Fruit fly (Drosophila melanogaster) whole organism, embryonic: ENCODE results near the gene Hrs.

Experiments
- Antp ChIP-seq: fragments of 200-800 bp; sonication (Bioruptor generic); optimal IDR thresholded peaks from 3 replicates; lab custom pipeline; 2016; ENCODE audit warnings: missing biosample characterization, missing genetic modification characterization
- Atf6 ChIP-seq: fragments of 200-800 bp; sonication (Bioruptor generic); IDR thresholded peaks from 2 replicates; pipeline ENCODE4 v1.3.6; 2022; ENCODE audit warnings: missing biosample characterization, missing genetic modification characterization
- B-H1 ChIP-seq: fragments of 200-800 bp; sonication (Bioruptor generic); IDR thresholded peaks from 3 replicates; pipeline ENCODE4 v1.3.6; 2022; ENCODE audit warnings: missing biosample characterization, missing genetic modification characterization
- CG10366 ChIP-seq: fragments of 200-800 bp; sonication (Bioruptor generic); IDR thresholded peaks from 2 replicates; pipeline ENCODE4 v1.3.6; 2022; ENCODE audit warnings: missing biosample characterization, missing genetic modification characterization
- CG12155 ChIP-seq: fragments of 200-800 bp; sonication (Bioruptor generic); optimal IDR thresholded peaks from 3 replicates; lab custom pipeline; 2016; ENCODE audit warnings: missing biosample characterization, missing genetic modification characterization
- CG12744 ChIP-seq: fragments of 200-800 bp; sonication (Bioruptor generic); optimal IDR thresholded peaks from 2 replicates; lab custom pipeline; 2016; ENCODE audit warnings: missing biosample characterization, missing genetic modification characterization
- CG13287 ChIP-seq: fragments of 200-800 bp; sonication (Bioruptor generic); IDR thresholded peaks from 2 replicates; pipeline ENCODE4 v1.3.6; 2022; ENCODE audit warnings: missing biosample characterization, missing genetic modification characterization; ENCODE audit not compliant: partially characterized antibody
- CG13775 ChIP-seq: fragments of 200-800 bp; sonication (Bioruptor generic); optimal IDR thresholded peaks from 3 replicates; lab custom pipeline; 2017; ENCODE audit warnings: missing biosample characterization, mild to moderate bottlenecking, missing genetic modification characterization
- CG15011 ChIP-seq: fragments of 200-800 bp; sonication (Bioruptor generic); optimal IDR thresholded peaks from 3 replicates; lab custom pipeline; 2018; ENCODE audit warnings: missing biosample characterization, mild to moderate bottlenecking, missing genetic modification characterization
- CG1529 ChIP-seq: fragments of 200-800 bp; sonication (Bioruptor generic); optimal IDR thresholded peaks from 3 replicates; lab custom pipeline; 2018; ENCODE audit warnings: missing biosample characterization, missing genetic modification characterization
- CG15601 ChIP-seq: fragments of 200-800 bp; sonication (Bioruptor generic); optimal IDR thresholded peaks from 3 replicates; lab custom pipeline; 2019; ENCODE audit warnings: missing biosample characterization, mild to moderate bottlenecking, missing genetic modification characterization, moderate library complexity
- CG15696 ChIP-seq: fragments of 200-800 bp; sonication (Bioruptor generic); optimal IDR thresholded peaks from 2 replicates; lab custom pipeline; 2019; ENCODE audit warnings: missing biosample characterization, mild to moderate bottlenecking, missing genetic modification characterization, moderate library complexity
- CG1603 ChIP-seq: fragments of 200-800 bp; sonication (Bioruptor generic); optimal IDR thresholded peaks from 2 replicates; lab custom pipeline; 2019; ENCODE audit warnings: missing biosample characterization, mild to moderate bottlenecking, missing genetic modification characterization, moderate library complexity
- CG17802 ChIP-seq: fragments of 200-800 bp; sonication (Bioruptor generic); optimal IDR thresholded peaks from 2 replicates; lab custom pipeline; 2018; ENCODE audit warnings: missing biosample characterization, mild to moderate bottlenecking, missing genetic modification characterization, moderate library complexity
- CG30020 ChIP-seq: fragments of 200-800 bp; optimal IDR thresholded peaks from 2 replicates; lab custom pipeline; 2019; ENCODE audit warnings: missing biosample characterization, mild to moderate bottlenecking, missing genetic modification characterization, moderate library complexity
- CG42726 ChIP-seq: fragments of 200-800 bp; sonication (Bioruptor generic); IDR thresholded peaks from 2 replicates; pipeline ENCODE4 v1.3.6; 2022; ENCODE audit warnings: missing biosample characterization, missing genetic modification characterization; ENCODE audit not compliant: partially characterized antibody
- CG4707 ChIP-seq: fragments of 200-800 bp; sonication (Bioruptor generic); optimal IDR thresholded peaks from 2 replicates; lab custom pipeline; 2018; ENCODE audit warnings: missing biosample characterization, mild to moderate bottlenecking, missing genetic modification characterization, moderate library complexity
- CG5245 ChIP-seq: fragments of 200-800 bp; sonication (Bioruptor generic); optimal IDR thresholded peaks from 3 replicates; lab custom pipeline; 2016; ENCODE audit warnings: missing biosample characterization, missing genetic modification characterization
- CG6254 ChIP-seq: fragments of 200-800 bp; sonication (Bioruptor generic); optimal IDR thresholded peaks from 3 replicates; lab custom pipeline; 2017; ENCODE audit warnings: mild to moderate bottlenecking, missing biosample characterization, missing genetic modification reagents, missing genetic modification characterization
- CG7556 ChIP-seq: fragments of 200-800 bp; sonication (Bioruptor generic); optimal IDR thresholded peaks from 2 replicates; lab custom pipeline; 2017; ENCODE audit warnings: missing biosample characterization, mild to moderate bottlenecking, missing genetic modification characterization
- CG7928 ChIP-seq: fragments of 200-800 bp; sonication (Bioruptor generic); optimal IDR thresholded peaks from 2 replicates; lab custom pipeline; 2017; ENCODE audit warnings: missing biosample characterization, mild to moderate bottlenecking, missing genetic modification characterization
- E2f2 ChIP-seq: fragments of 200-800 bp; sonication (Bioruptor generic); IDR thresholded peaks from 2 replicates; pipeline ENCODE4 v1.3.6; 2022; ENCODE audit warnings: missing biosample characterization, missing genetic modification characterization
- Eip74EF ChIP-seq, 2 experiments: fragments of 200-800 bp in 1 of 2; fragments of >200 bp in 1 of 2; sonication (Bioruptor generic) in 1 of 2; optimal IDR thresholded peaks; 2 replicates each; lab custom pipeline; 2017 to 2019; ENCODE audit warnings: missing biosample characterization in 2 of 2, missing genetic modification characterization in 2 of 2, mild to moderate bottlenecking in 1 of 2, moderate library complexity in 1 of 2
- Fer1 ChIP-seq: fragments of 200-800 bp; sonication (Bioruptor generic); optimal IDR thresholded peaks from 2 replicates; lab custom pipeline; 2017; ENCODE audit warnings: missing biosample characterization, mild to moderate bottlenecking, missing genetic modification characterization
- HmgD ChIP-seq: fragments of 200-800 bp; sonication (Bioruptor generic); optimal IDR thresholded peaks from 3 replicates; lab custom pipeline; 2016; ENCODE audit warnings: missing biosample characterization, missing genetic modification characterization
- Hmr ChIP-seq: fragments of 200-800 bp; sonication (Bioruptor generic); optimal IDR thresholded peaks from 3 replicates; lab custom pipeline; 2017; ENCODE audit warnings: mild to moderate bottlenecking, missing biosample characterization, missing genetic modification reagents, missing genetic modification characterization
- Hr3 ChIP-seq: fragments of 200-800 bp; sonication (Bioruptor generic); optimal IDR thresholded peaks from 3 replicates; lab custom pipeline; 2016; ENCODE audit warnings: missing biosample characterization, missing genetic modification characterization
- bowl ChIP-seq: fragments of 200-800 bp; sonication (Bioruptor generic); IDR thresholded peaks from 2 replicates; pipeline ENCODE4 v1.3.6; 2022; ENCODE audit warnings: missing biosample characterization, missing genetic modification characterization
- chif ChIP-seq, 2 experiments: fragments of 200-800 bp; sonication (Bioruptor generic); optimal IDR thresholded peaks; 3 replicates each; lab custom pipeline; 2016; ENCODE audit warnings: missing biosample characterization in 2 of 2, missing genetic modification characterization in 2 of 2
- chn ChIP-seq: fragments of 200-800 bp; sonication (Bioruptor generic); optimal IDR thresholded peaks from 2 replicates; lab custom pipeline; 2016; ENCODE audit warnings: missing biosample characterization, missing genetic modification characterization
- cwo ChIP-seq: fragments of 200-800 bp; sonication (Bioruptor generic); optimal IDR thresholded peaks from 3 replicates; lab custom pipeline; 2017; ENCODE audit warnings: missing biosample characterization, missing genetic modification characterization, mild to moderate bottlenecking, moderate library complexity, missing genetic modification reagents
- ewg ChIP-seq: fragments of 200-800 bp; sonication (Bioruptor generic); optimal IDR thresholded peaks from 3 replicates; lab custom pipeline; 2017; ENCODE audit warnings: mild to moderate bottlenecking, missing biosample characterization, missing genetic modification reagents, missing genetic modification characterization
- hbn ChIP-seq: fragments of 200-800 bp; sonication (Bioruptor generic); IDR thresholded peaks from 2 replicates; pipeline ENCODE4 v1.3.6; 2022; ENCODE audit warnings: missing biosample characterization, missing genetic modification characterization; ENCODE audit not compliant: partially characterized antibody
- insv ChIP-seq, 2 experiments: fragments of 200-800 bp; sonication (Bioruptor generic); optimal IDR thresholded peaks; 3 replicates each; lab custom pipeline; 2016 to 2018; ENCODE audit warnings: missing biosample characterization in 2 of 2, missing genetic modification characterization in 2 of 2
- jumu ChIP-seq: fragments of 200-800 bp; sonication (Bioruptor generic); optimal IDR thresholded peaks from 3 replicates; lab custom pipeline; 2016; ENCODE audit warnings: missing biosample characterization, missing genetic modification characterization
- kah ChIP-seq: fragments of 200-800 bp; sonication (Bioruptor generic); optimal IDR thresholded peaks from 2 replicates; lab custom pipeline; 2018; ENCODE audit warnings: missing biosample characterization, mild to moderate bottlenecking, missing genetic modification characterization
- knrl ChIP-seq: fragments of 200-800 bp; sonication (Bioruptor generic); IDR thresholded peaks from 3 replicates; pipeline ENCODE4 v1.3.6; 2022; ENCODE audit warnings: missing biosample characterization, missing genetic modification characterization; ENCODE audit not compliant: partially characterized antibody
- lab ChIP-seq: fragments of 200-800 bp; sonication (Bioruptor generic); optimal IDR thresholded peaks from 3 replicates; lab custom pipeline; 2017; ENCODE audit warnings: missing biosample characterization, missing genetic modification characterization, mild to moderate bottlenecking, moderate library complexity, missing genetic modification reagents
- mld ChIP-seq: fragments of 200-800 bp; sonication (Bioruptor generic); IDR thresholded peaks from 3 replicates; pipeline ENCODE4 v1.3.6; 2022; ENCODE audit warnings: missing biosample characterization, missing genetic modification characterization; ENCODE audit not compliant: partially characterized antibody
- nom ChIP-seq: fragments of 200-800 bp; sonication (Bioruptor generic); optimal IDR thresholded peaks from 2 replicates; lab custom pipeline; 2017; ENCODE audit warnings: missing biosample characterization, missing genetic modification characterization, mild to moderate bottlenecking, moderate library complexity, missing genetic modification reagents
- pzg ChIP-seq: fragments of 200-800 bp; sonication (Bioruptor generic); optimal IDR thresholded peaks from 3 replicates; lab custom pipeline; 2018; ENCODE audit warnings: missing biosample characterization, mild to moderate bottlenecking, missing genetic modification characterization, moderate library complexity
- sim ChIP-seq: fragments of 200-800 bp; sonication (Bioruptor generic); IDR thresholded peaks from 2 replicates; pipeline ENCODE4 v1.3.6; 2022; ENCODE audit warnings: missing biosample characterization, missing genetic modification characterization
- slbo ChIP-seq: fragments of 200-800 bp; sonication (Bioruptor generic); IDR thresholded peaks from 2 replicates; pipeline ENCODE4 v1.3.6; 2022; ENCODE audit warnings: missing biosample characterization, missing genetic modification characterization
- toy ChIP-seq: fragments of 200-800 bp; sonication (Bioruptor generic); IDR thresholded peaks from 2 replicates; pipeline ENCODE4 v1.3.6; 2022; ENCODE audit warnings: missing biosample characterization, missing genetic modification characterization
- trh ChIP-seq: fragments of 200-800 bp; sonication (Bioruptor generic); optimal IDR thresholded peaks from 2 replicates; lab custom pipeline; 2016; ENCODE audit warnings: missing biosample characterization, missing genetic modification characterization
- vfl ChIP-seq: fragments of 200-800 bp; sonication (Bioruptor generic); optimal IDR thresholded peaks from 2 replicates; lab custom pipeline; 2016; ENCODE audit warnings: missing biosample characterization, missing genetic modification characterization
- wor ChIP-seq: fragments of 200-800 bp; sonication (Bioruptor generic); IDR thresholded peaks from 2 replicates; pipeline ENCODE4 v1.3.6; 2022; ENCODE audit warnings: missing biosample characterization, missing genetic modification characterization
- zen2 ChIP-seq: fragments of 200-800 bp; sonication (Bioruptor generic); IDR thresholded peaks from 3 replicates; pipeline ENCODE4 v1.3.6; 2022; ENCODE audit warnings: missing biosample characterization, missing genetic modification characterization; ENCODE audit not compliant: partially characterized antibody

The Hrs gene

dm6 chr2L:2731370-2732138, 8.2 kb upstream of the Hrs start (continued):
- TF ChIP-seq sim (GFP tag; lab: Robert Waterston, UW) (no peak), pzg (GFP tag; lab: Kevin White, UChicago) (no peak), wor (GFP tag; lab: Robert Waterston, UW) (no peak), insv (GFP tag; optimal IDR thresholded peaks at IDR 0.05; lab: Kevin White, UChicago) (no peak), hbn (GFP tag; lab: Robert Waterston, UW) (no peak), CG7556 (GFP tag; lab: Kevin White, UChicago) (peak; percentile 25), Atf6 (GFP tag; lab: Robert Waterston, UW) (no peak), zen2 (GFP tag; lab: Robert Waterston, UW) (no peak), HmgD (GFP tag; lab: Kevin White, UChicago) (no peak), trh (GFP tag; lab: Kevin White, UChicago) (peak; percentile 44), Hr3 (peak; percentile 10), mld (GFP tag; lab: Robert Waterston, UW) (no peak), CG13775 (GFP tag; lab: Kevin White, UChicago) (no peak), CG30020 (tag; lab: Kevin White, UChicago) (no peak), E2f2 (no peak; the same call in 1 of the 2 replicates), ewg (no peak), CG4707 (GFP tag; lab: Kevin White, UChicago) (no peak), cwo (GFP tag; lab: Kevin White, UChicago) (no peak), CG15011 (GFP tag; lab: Kevin White, UChicago) (no peak), CG13287 (no peak), chn (GFP tag; lab: Kevin White, UChicago) (no peak), B-H1 (GFP tag; lab: Robert Waterston, UW) (no peak), vfl (GFP tag; lab: Kevin White, UChicago) (no peak), knrl (GFP tag; lab: Robert Waterston, UW) (no peak), CG5245 (GFP tag; lab: Kevin White, UChicago) (no peak), kah (GFP tag; lab: Kevin White, UChicago) (no peak), toy (GFP tag; lab: Robert Waterston, UW) (no peak), CG12744 (GFP tag; lab: Kevin White, UChicago) (no peak), bowl (GFP tag; lab: Robert Waterston, UW) (no peak), nom (GFP tag; lab: Kevin White, UChicago) (no peak), CG17802 (no peak), Fer1 (no peak), CG1529 (GFP tag; lab: Kevin White, UChicago) (no peak), jumu (GFP tag; lab: Kevin White, UChicago) (no peak), CG42726 (GFP tag; lab: Robert Waterston, UW) (no peak), Hmr (GFP tag; lab: Kevin White, UChicago) (peak; percentile 10), Eip74EF (GFP tag; optimal IDR thresholded peaks at IDR 0.05; lab: Kevin White, UChicago) (peak in 1 of 2 experiments; percentile 31), Antp (GFP tag; lab: Kevin White, UChicago) (peak; percentile 26), lab (GFP tag; lab: Kevin White, UChicago) (peak; percentile 40), CG12155 (GFP tag; lab: Kevin White, UChicago) (no peak), chif (GFP tag; optimal IDR thresholded peaks at IDR 0.05; lab: Kevin White, UChicago) (peak in 1 of 2 experiments; percentile 19), CG15696 (no peak), CG6254 (GFP tag; lab: Kevin White, UChicago) (peak; percentile 2), slbo (GFP tag; lab: Robert Waterston, UW) (peak; percentile 52; the same call in 1 of the 2 replicates), CG1603 (tag; lab: Kevin White, UChicago) (peak; percentile 26), CG10366 (GFP tag; lab: Robert Waterston, UW) (peak; percentile 39; the same call in 1 of the 2 replicates), CG15601 (tag; lab: Kevin White, UChicago) (no peak), CG7928 (no peak)
